Worm (Caenorhabditis elegans) whole organism, young adult: ENCODE results near the gene dct-1.

ENCODE experiments used
- F37B4.10 ChIP-seq: fragments of 200-800 bp; sonication (Bioruptor generic); IDR thresholded peaks from 2 replicates; pipeline ENCODE4 v1.3.6; 2022; ENCODE audit warnings: missing genetic modification characterization, missing compliant biosample characterization
- ets-4 ChIP-seq: fragments of 200-800 bp; sonication (Bioruptor generic); optimal IDR thresholded peaks from 2 replicates; lab custom pipeline; 2018; ENCODE audit warnings: mild to moderate bottlenecking, missing genetic modification characterization, missing compliant biosample characterization
- hrde-1 ChIP-seq: sonication (generic microtip); optimal IDR thresholded peaks from 2 replicates; lab custom pipeline; 2016; ENCODE audit warnings: missing genetic modification characterization, mild to moderate bottlenecking, missing compliant biosample characterization, moderate library complexity, missing genotype, missing genetic modification reagents, borderline replicate concordance
- lin-26 ChIP-seq: fragments of 200-800 bp; sonication (Bioruptor generic); IDR thresholded peaks from 2 replicates; pipeline ENCODE4 v1.3.6; 2022; ENCODE audit warnings: missing genetic modification reagents, missing genetic modification characterization, missing compliant biosample characterization
- snpc-4 ChIP-seq, 5 experiments: fragments of 150-350 bp in 1 of 5; sonication (generic microtip) in 4 of 5; optimal IDR thresholded peaks; 2 replicates each; lab custom pipeline; 2014 to 2018; ENCODE audit warnings: missing genetic modification characterization in 5 of 5, missing biosample characterization in 3 of 5, antibody characterized with exemption in 2 of 5, mild to moderate bottlenecking in 2 of 5, missing compliant biosample characterization in 2 of 5, missing genotype in 2 of 5, moderate library complexity in 2 of 5, missing genetic modification reagents in 1 of 5

DNA sequence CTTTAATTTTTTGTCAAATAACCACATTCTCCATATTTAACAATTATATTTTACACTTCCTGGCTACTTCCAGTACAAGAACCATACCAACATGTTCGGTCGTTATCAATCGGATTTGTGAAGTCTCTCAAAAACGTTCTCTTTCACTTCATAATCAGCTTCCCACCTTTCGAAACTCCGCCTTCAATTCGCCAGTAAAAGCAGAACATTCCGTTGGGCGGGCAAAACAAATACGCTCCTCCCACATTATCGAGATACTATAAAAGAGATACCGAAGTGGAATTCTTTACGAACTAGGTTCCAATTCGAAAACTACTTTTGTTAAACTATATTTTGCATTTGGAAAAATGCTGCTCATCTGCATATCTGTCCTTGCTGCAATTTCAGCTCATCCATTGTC is 23.7 kb upstream of the dct-1 start, which contains the start of gene zig-3:
- TF ChIP-seq lin-26 (GFP tag; lab: Robert Waterston, UW) (no peak), F37B4.10 (GFP tag; lab: Robert Waterston, UW) (no peak), hrde-1 (tag; lab: Kevin White, UChicago) (no peak), ets-4 (GFP tag; lab: Kevin White, UChicago) (no peak), snpc-4 (GFP tag; optimal IDR thresholded peaks at IDR 0.05; lab: Kevin White, UChicago) (no peak), snpc-4 (tag; optimal IDR thresholded peaks at IDR 0.05; lab: Kevin White, UChicago) (no peak)
